Worm (Caenorhabditis elegans) whole organism, L2 larva: ENCODE results near the gene R160.14.

Experiments used
- ceh-82 ChIP-seq: fragments of 150-350 bp; optimal IDR thresholded peaks from 2 replicates; lab custom pipeline; 2014; ENCODE audit warnings: missing biosample characterization, missing genetic modification characterization
- egl-27 ChIP-seq: sonication (generic microtip); optimal IDR thresholded peaks from 3 replicates; lab custom pipeline; 2017; ENCODE audit warnings: missing biosample characterization, missing genetic modification reagents, missing genetic modification characterization
- elt-1 ChIP-seq: fragments of 150-350 bp; optimal IDR thresholded peaks from 2 replicates; lab custom pipeline; 2014; ENCODE audit warnings: missing biosample characterization, missing genetic modification characterization
- zag-1 ChIP-seq: fragments of 150-350 bp; optimal IDR thresholded peaks from 2 replicates; lab custom pipeline; 2014; ENCODE audit warnings: missing biosample characterization, missing genetic modification characterization

- TF ChIP-seq zag-1 (tag; lab: Kevin White, UChicago) (no peak), egl-27 (tag; lab: Kevin White, UChicago) (no peak), ceh-82 (tag; lab: Kevin White, UChicago) (no peak), elt-1 (tag; lab: Kevin White, UChicago) (no peak)
Observed at ce11 chrX:4367414-4367813, 4.5 kb downstream of the R160.14 start, which contains the start of gene R160.10.
